Worm (Caenorhabditis elegans): Measurements from ENCODE around the gene atg-4.2.

ce11 chrIV:11716414-11716813, 48.6 kb downstream of the atg-4.2 start:
- TF ChIP-seq pes-1 (GFP tag; IDR thresholded peaks at IDR 0.05) (no peak), tbx-37 (GFP tag; conservative IDR thresholded peaks at IDR 0.05) (no peak), F13C5.2 (tag; optimal IDR thresholded peaks at IDR 0.05) (no peak), ama-1 (optimal IDR thresholded peaks at IDR 0.05) (no peak), B0310.2 (tag; optimal IDR thresholded peaks at IDR 0.05) (no peak), aly-1 (tag; optimal IDR thresholded peaks at IDR 0.05) (no peak), tra-4 (tag; optimal IDR thresholded peaks at IDR 0.05) (no peak), ceh-36 (tag; optimal IDR thresholded peaks at IDR 0.05) (no peak), hmg-4 (GFP tag; optimal IDR thresholded peaks at IDR 0.05) (no peak)
